Worm (Caenorhabditis elegans) whole organism, late embryonic: ENCODE measurements around the gene mrps-34.

Source experiments
- C08G9.2 ChIP-seq: sonication (generic microtip); optimal IDR thresholded peaks from 2 replicates; lab custom pipeline; 2016; ENCODE audit warnings: mild to moderate bottlenecking, missing genetic modification characterization, moderate library complexity, missing compliant biosample characterization
- C38D4.7 ChIP-seq: fragments of 200-800 bp; sonication (Bioruptor generic); optimal IDR thresholded peaks from 2 replicates; lab custom pipeline; 2018; ENCODE audit warnings: mild to moderate bottlenecking, missing genetic modification characterization, moderate library complexity, missing compliant biosample characterization
- K02D7.2 ChIP-seq: sonication (generic microtip); optimal IDR thresholded peaks from 2 replicates; lab custom pipeline; 2017; ENCODE audit warnings: mild to moderate bottlenecking, missing genetic modification characterization, missing compliant biosample characterization
- K09A11.1 ChIP-seq: sonication (generic microtip); optimal IDR thresholded peaks from 2 replicates; lab custom pipeline; 2017; ENCODE audit warnings: antibody characterized with exemption, mild to moderate bottlenecking, missing genetic modification characterization, missing compliant biosample characterization; ENCODE audit not compliant: insufficient read depth
- T23F11.4 ChIP-seq: fragments of 200-800 bp; sonication (Bioruptor generic); optimal IDR thresholded peaks from 2 replicates; lab custom pipeline; 2018; ENCODE audit warnings: mild to moderate bottlenecking, missing genetic modification characterization, missing compliant biosample characterization
- Y22D7AL.16 ChIP-seq: sonication (generic microtip); optimal IDR thresholded peaks from 2 replicates; lab custom pipeline; 2016; ENCODE audit warnings: missing genetic modification characterization, missing compliant biosample characterization
- ahr-1 ChIP-seq: sonication (generic microtip); optimal IDR thresholded peaks from 2 replicates; lab custom pipeline; 2016; ENCODE audit warnings: missing genetic modification characterization, missing compliant biosample characterization
- ama-1 ChIP-seq: fragments of 150-350 bp; optimal IDR thresholded peaks from 2 replicates; lab custom pipeline; 2014
- ceh-14 ChIP-seq: sonication (generic microtip); optimal IDR thresholded peaks from 2 replicates; lab custom pipeline; 2016; ENCODE audit warnings: missing genotype, missing genetic modification characterization, missing compliant biosample characterization
- ceh-18 ChIP-seq: sonication (generic microtip); optimal IDR thresholded peaks from 2 replicates; lab custom pipeline; 2016; ENCODE audit warnings: missing genetic modification characterization, missing compliant biosample characterization
- ceh-19 ChIP-seq: fragments of 200-800 bp; sonication (Bioruptor generic); optimal IDR thresholded peaks from 2 replicates; lab custom pipeline; 2018; ENCODE audit warnings: mild to moderate bottlenecking, missing genetic modification characterization, missing compliant biosample characterization
- ceh-22 ChIP-seq: sonication (generic microtip); optimal IDR thresholded peaks from 2 replicates; lab custom pipeline; 2017; ENCODE audit warnings: missing biosample characterization, missing genetic modification characterization
- ceh-24 ChIP-seq: sonication (generic microtip); optimal IDR thresholded peaks from 2 replicates; lab custom pipeline; 2016; ENCODE audit warnings: mild to moderate bottlenecking, missing genetic modification characterization, missing compliant biosample characterization
- ceh-30 ChIP-seq: fragments of 150-350 bp; optimal IDR thresholded peaks from 2 replicates; lab custom pipeline; 2014; ENCODE audit warnings: missing biosample characterization, missing genetic modification characterization
- ceh-31 ChIP-seq: sonication (generic microtip); optimal IDR thresholded peaks from 2 replicates; lab custom pipeline; 2016; ENCODE audit warnings: missing genetic modification characterization, missing compliant biosample characterization
- ceh-45 ChIP-seq: fragments of 200-800 bp; sonication (Bioruptor generic); IDR thresholded peaks from 2 replicates; pipeline ENCODE4 v1.3.6; 2022; ENCODE audit warnings: missing genetic modification reagents, missing genetic modification characterization, missing compliant biosample characterization
- ceh-6 ChIP-seq: fragments of 200-800 bp; sonication (Bioruptor generic); optimal IDR thresholded peaks from 2 replicates; lab custom pipeline; 2018; ENCODE audit warnings: mild to moderate bottlenecking, missing genetic modification characterization, missing compliant biosample characterization
- ceh-9 ChIP-seq: sonication (generic microtip); optimal IDR thresholded peaks from 2 replicates; lab custom pipeline; 2016; ENCODE audit warnings: mild to moderate bottlenecking, missing genetic modification characterization, inconsistent platforms, missing compliant biosample characterization
- che-1 ChIP-seq: sonication (generic microtip); optimal IDR thresholded peaks from 2 replicates; lab custom pipeline; 2016; ENCODE audit warnings: mild to moderate bottlenecking, missing genetic modification characterization, missing compliant biosample characterization
- dmd-4 ChIP-seq: sonication (generic microtip); optimal IDR thresholded peaks from 2 replicates; lab custom pipeline; 2016; ENCODE audit warnings: borderline replicate concordance, missing genetic modification characterization, missing compliant biosample characterization
- dve-1 ChIP-seq: sonication (generic microtip); optimal IDR thresholded peaks from 2 replicates; lab custom pipeline; 2017; ENCODE audit warnings: antibody characterized with exemption, mild to moderate bottlenecking, missing genetic modification characterization, missing compliant biosample characterization
- elt-2 ChIP-seq: sonication (generic microtip); optimal IDR thresholded peaks from 2 replicates; lab custom pipeline; 2016; ENCODE audit warnings: missing genetic modification reagents, missing genetic modification characterization, missing compliant biosample characterization
- elt-4 ChIP-seq: sonication (generic microtip); optimal IDR thresholded peaks from 2 replicates; lab custom pipeline; 2016; ENCODE audit warnings: missing genetic modification characterization, missing compliant biosample characterization
- fax-1 ChIP-seq: sonication (generic microtip); optimal IDR thresholded peaks from 2 replicates; lab custom pipeline; 2016; ENCODE audit warnings: missing genotype, missing genetic modification characterization, missing compliant biosample characterization
- hlh-15 ChIP-seq: sonication (generic microtip); optimal IDR thresholded peaks from 2 replicates; lab custom pipeline; 2016; ENCODE audit warnings: missing genetic modification characterization, missing compliant biosample characterization
- hlh-6 ChIP-seq: sonication (generic microtip); optimal IDR thresholded peaks from 2 replicates; lab custom pipeline; 2016; ENCODE audit warnings: missing genotype, missing genetic modification characterization, missing compliant biosample characterization
- lim-6 ChIP-seq: sonication (generic microtip); optimal IDR thresholded peaks from 2 replicates; lab custom pipeline; 2016; ENCODE audit warnings: missing genetic modification characterization, missing compliant biosample characterization
- madf-2 ChIP-seq: sonication (generic microtip); optimal IDR thresholded peaks from 2 replicates; lab custom pipeline; 2017; ENCODE audit warnings: missing genetic modification characterization, missing compliant biosample characterization
- mec-3 ChIP-seq: sonication (generic microtip); optimal IDR thresholded peaks from 2 replicates; lab custom pipeline; 2016; ENCODE audit warnings: borderline replicate concordance, missing genetic modification characterization, missing compliant biosample characterization
- nfya-1 ChIP-seq: sonication (generic microtip); optimal IDR thresholded peaks from 2 replicates; lab custom pipeline; 2017; ENCODE audit warnings: missing genetic modification characterization, mild to moderate bottlenecking, missing compliant biosample characterization, antibody characterized with exemption, moderate library complexity
- nhr-232 ChIP-seq: sonication (generic microtip); optimal IDR thresholded peaks from 2 replicates; lab custom pipeline; 2016; ENCODE audit warnings: missing genetic modification characterization, missing compliant biosample characterization
- odd-2 ChIP-seq: sonication (generic microtip); optimal IDR thresholded peaks from 2 replicates; lab custom pipeline; 2017; ENCODE audit warnings: antibody characterized with exemption, mild to moderate bottlenecking, missing genetic modification characterization, missing compliant biosample characterization
- pag-3 ChIP-seq: sonication (generic microtip); optimal IDR thresholded peaks from 2 replicates; lab custom pipeline; 2016; ENCODE audit warnings: missing compliant biosample characterization, missing genetic modification characterization, borderline replicate concordance
- pat-9 ChIP-seq: fragments of 200-800 bp; sonication (Bioruptor generic); optimal IDR thresholded peaks from 2 replicates; lab custom pipeline; 2018; ENCODE audit warnings: mild to moderate bottlenecking, missing genetic modification characterization, moderate library complexity, missing compliant biosample characterization
- pax-1 ChIP-seq: fragments of 150-350 bp; optimal IDR thresholded peaks from 2 replicates; lab custom pipeline; 2014; ENCODE audit warnings: missing biosample characterization, missing genetic modification characterization
- pha-2 ChIP-seq: sonication (generic microtip); optimal IDR thresholded peaks from 2 replicates; lab custom pipeline; 2017; ENCODE audit warnings: mild to moderate bottlenecking, missing genetic modification characterization, missing compliant biosample characterization
- pha-4 ChIP-seq: fragments of 150-350 bp; optimal IDR thresholded peaks from 2 replicates; lab custom pipeline; 2018; ENCODE audit warnings: missing biosample characterization, missing genetic modification reagents, missing genetic modification characterization
- pqm-1 ChIP-seq: sonication (generic microtip); optimal IDR thresholded peaks from 2 replicates; lab custom pipeline; 2016; ENCODE audit warnings: missing genetic modification characterization, missing compliant biosample characterization
- pros-1 ChIP-seq: fragments of 150-350 bp; optimal IDR thresholded peaks from 2 replicates; lab custom pipeline; 2014; ENCODE audit warnings: missing biosample characterization, missing genetic modification reagents, missing genetic modification characterization
- sox-4 ChIP-seq: sonication (generic microtip); optimal IDR thresholded peaks from 2 replicates; lab custom pipeline; 2017; ENCODE audit warnings: mild to moderate bottlenecking, missing genetic modification characterization, inconsistent platforms, missing compliant biosample characterization
- syd-9 ChIP-seq: sonication (generic microtip); optimal IDR thresholded peaks from 2 replicates; lab custom pipeline; 2016; ENCODE audit warnings: mild to moderate bottlenecking, missing genetic modification characterization, moderate library complexity, missing compliant biosample characterization
- tbx-7 ChIP-seq: sonication (generic microtip); optimal IDR thresholded peaks from 2 replicates; lab custom pipeline; 2016; ENCODE audit warnings: missing genotype, missing genetic modification characterization, missing compliant biosample characterization
- ttx-3 ChIP-seq: sonication (generic microtip); optimal IDR thresholded peaks from 2 replicates; lab custom pipeline; 2016; ENCODE audit warnings: missing genetic modification reagents, missing genetic modification characterization, missing compliant biosample characterization
- unc-42 ChIP-seq: sonication (generic microtip); optimal IDR thresholded peaks from 2 replicates; lab custom pipeline; 2016; ENCODE audit warnings: missing genotype, missing genetic modification characterization, missing compliant biosample characterization
- unc-55 ChIP-seq: sonication (generic microtip); optimal IDR thresholded peaks from 2 replicates; lab custom pipeline; 2017; ENCODE audit warnings: missing biosample characterization, missing genetic modification reagents, missing genetic modification characterization
- ztf-16 ChIP-seq: sonication (generic microtip); optimal IDR thresholded peaks from 2 replicates; lab custom pipeline; 2017; ENCODE audit warnings: missing genetic modification characterization, missing compliant biosample characterization

mrps-34 gene

ce11 chrIII:4506140-4506539, 36.1 kb downstream of the mrps-34 start:
- no peak for TF ChIP-seq che-1 (tag; lab: Kevin White, UChicago)
- TF ChIP-seq fax-1 (tag; lab: Kevin White, UChicago) = no peak
- peak; percentile 89 for TF ChIP-seq elt-2 (tag; lab: Kevin White, UChicago)
- TF ChIP-seq, all 69 proteins: peak for 1

- TF ChIP-seq ahr-1 (no peak), nhr-232 (no peak), odd-2 (tag; lab: Kevin White, UChicago) (no peak), pros-1 (peak; percentile 28), unc-42 (tag; lab: Kevin White, UChicago) (peak; percentile 96), ceh-31 (tag; lab: Kevin White, UChicago) (peak; percentile 69), elt-4 (tag; lab: Kevin White, UChicago) (no peak), lim-6 (tag; lab: Kevin White, UChicago) (peak; percentile 4), ceh-14 (peak; percentile 54), elt-2 (tag; lab: Kevin White, UChicago) (no peak), ama-1 (no peak), dve-1 (tag; lab: Kevin White, UChicago) (no peak), ttx-3 (tag; lab: Kevin White, UChicago) (no peak), ceh-24 (tag; lab: Kevin White, UChicago) (no peak), ceh-22 (tag; lab: Kevin White, UChicago) (no peak), ceh-30 (tag; lab: Kevin White, UChicago) (no peak), pha-2 (tag; lab: Kevin White, UChicago) (no peak), Y22D7AL.16 (tag; lab: Kevin White, UChicago) (no peak), K02D7.2 (tag; lab: Kevin White, UChicago) (peak; percentile 12), hlh-6 (tag; lab: Kevin White, UChicago) (no peak)
- TF ChIP-seq, all 69 proteins: peak for 6
Observed at ce11 chrIII:4505726-4506125, 36.5 kb downstream of the mrps-34 start.

- TF ChIP-seq ceh-9 (tag; lab: Kevin White, UChicago) = no peak
- TF ChIP-seq ama-1 = no peak
- no peak for TF ChIP-seq nfya-1 (tag; lab: Kevin White, UChicago)
- no peak for TF ChIP-seq ahr-1
- TF ChIP-seq mec-3 = no peak
- no peak for TF ChIP-seq K09A11.1 (tag; lab: Kevin White, UChicago)
Observed at ce11 chrIII:4504934-4505484, 37.2 kb downstream of the mrps-34 start.

- TF ChIP-seq ceh-6 (no peak), madf-2 (tag; lab: Kevin White, UChicago) (no peak), ztf-16 (no peak), tbx-7 (no peak), unc-55 (GFP tag; lab: Kevin White, UChicago) (no peak), T23F11.4 (GFP tag; lab: Kevin White, UChicago) (no peak), sox-4 (no peak), pag-3 (tag; lab: Kevin White, UChicago) (no peak), fax-1 (tag; lab: Kevin White, UChicago) (no peak), ceh-45 (GFP tag; lab: Robert Waterston, UW) (no peak), pqm-1 (tag; lab: Kevin White, UChicago) (no peak), ceh-14 (no peak), C38D4.7 (no peak), nhr-232 (no peak), hlh-15 (tag; lab: Kevin White, UChicago) (no peak), ceh-31 (tag; lab: Kevin White, UChicago) (peak; percentile 39), ttx-3 (tag; lab: Kevin White, UChicago) (no peak), ahr-1 (no peak), ceh-18 (peak; percentile 41), C08G9.2 (no peak), pha-4 (no peak), ceh-19 (GFP tag; lab: Kevin White, UChicago) (no peak), pax-1 (tag; lab: Kevin White, UChicago) (no peak), pat-9 (tag; lab: Kevin White, UChicago) (no peak), nfya-1 (tag; lab: Kevin White, UChicago) (peak; percentile 4), pros-1 (no peak), dmd-4 (no peak), che-1 (tag; lab: Kevin White, UChicago) (no peak), syd-9 (no peak), pha-2 (tag; lab: Kevin White, UChicago) (no peak)
Observed at ce11 chrIII:4504358-4504757, 37.9 kb downstream of the mrps-34 start.
